Worm (Caenorhabditis elegans): ENCODE data around the gene F37A4.6.

F37A4.6 gene

ce11 chrIII:6705515-6705914 lies at the start of gene F37A4.6:
Gene F37A4.6, plus strand, starts transcription at chrIII:6705815.
- TF ChIP-seq W03F9.2 (tag; optimal IDR thresholded peaks at IDR 0.05) = no peak
- no peak for TF ChIP-seq dao-5 (tag; optimal IDR thresholded peaks at IDR 0.05)
- TF ChIP-seq him-1 (tag; optimal IDR thresholded peaks at IDR 0.05) = no peak

ce11 chrIII:6655830-6656229 lies 49.8 kb upstream of the F37A4.6 start:
- TF ChIP-seq him-1 (tag; optimal IDR thresholded peaks at IDR 0.05) = peak; percentile 14
- TF ChIP-seq W03F9.2 (tag; optimal IDR thresholded peaks at IDR 0.05) = no peak

ce11 chrIII:6670737-6671242 lies 34.8 kb upstream of the F37A4.6 start:
- no peak for TF ChIP-seq him-1 (tag; optimal IDR thresholded peaks at IDR 0.05)
- TF ChIP-seq W03F9.2 (tag; optimal IDR thresholded peaks at IDR 0.05) = no peak
- no peak for TF ChIP-seq dao-5 (tag; optimal IDR thresholded peaks at IDR 0.05)

DNA sequence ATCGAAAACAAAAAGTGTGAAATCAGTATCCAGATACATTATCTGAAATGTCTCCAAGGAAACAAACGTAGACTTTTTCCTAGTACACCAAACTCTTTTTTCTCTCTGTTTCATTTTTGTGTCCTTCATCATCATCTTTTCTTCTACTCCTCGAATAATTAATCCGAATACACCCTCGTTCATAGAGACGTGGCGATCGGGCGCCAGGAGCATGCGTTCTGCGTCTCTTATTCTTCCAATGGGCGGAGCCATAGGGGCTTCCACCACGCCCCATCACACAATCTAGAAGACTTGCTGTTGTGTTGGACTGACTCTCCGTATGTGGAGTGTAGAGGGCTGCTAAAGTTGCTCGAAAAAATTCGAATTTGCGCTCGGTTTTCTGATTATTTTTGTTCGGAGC lies 30.2 kb upstream of the F37A4.6 start, which contains the start of gene rbf-1:
TSS of gene rbf-1 (plus strand) at position 301 of the 400 bp plus-strand sequence.
- TF ChIP-seq dao-5 (tag; optimal IDR thresholded peaks at IDR 0.05) = no peak
- TF ChIP-seq him-1 (tag; optimal IDR thresholded peaks at IDR 0.05) = no peak
- TF ChIP-seq W03F9.2 (tag; optimal IDR thresholded peaks at IDR 0.05) = no peak

- TF ChIP-seq dao-5 (tag; optimal IDR thresholded peaks at IDR 0.05) (no peak), W03F9.2 (tag; optimal IDR thresholded peaks at IDR 0.05) (no peak), him-1 (tag; optimal IDR thresholded peaks at IDR 0.05) (no peak)
Observed at ce11 chrIII:6677304-6677703, 28.3 kb upstream of the F37A4.6 start.

- TF ChIP-seq W03F9.2 (tag; optimal IDR thresholded peaks at IDR 0.05) = no peak
- no peak for TF ChIP-seq him-1 (tag; optimal IDR thresholded peaks at IDR 0.05)
- TF ChIP-seq dao-5 (tag; optimal IDR thresholded peaks at IDR 0.05) = no peak
Observed at ce11 chrIII:6679323-6679722, 26.3 kb upstream of the F37A4.6 start.

DNA sequence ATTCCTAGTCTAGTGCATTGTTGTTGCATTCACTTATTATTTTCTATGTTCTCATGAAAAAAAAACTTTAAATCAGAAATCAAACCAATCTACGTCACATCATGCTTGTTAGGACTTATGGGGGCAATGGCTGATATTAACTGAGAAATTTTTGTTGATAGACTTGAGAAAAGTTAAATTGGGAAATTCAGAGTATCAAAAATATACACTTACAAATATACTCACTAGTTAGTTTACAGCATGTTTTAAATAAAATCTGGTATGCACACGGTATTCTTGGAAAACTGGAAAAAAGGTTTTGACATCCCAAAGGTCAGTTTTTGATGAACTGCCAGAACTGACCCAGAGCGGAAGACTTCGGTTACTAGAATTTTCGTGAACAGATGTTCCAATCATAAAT lies 24.7 kb upstream of the F37A4.6 start:
- TF ChIP-seq W03F9.2 (tag; optimal IDR thresholded peaks at IDR 0.05) (no peak), dao-5 (tag; optimal IDR thresholded peaks at IDR 0.05) (no peak), him-1 (tag; optimal IDR thresholded peaks at IDR 0.05) (no peak)

DNA sequence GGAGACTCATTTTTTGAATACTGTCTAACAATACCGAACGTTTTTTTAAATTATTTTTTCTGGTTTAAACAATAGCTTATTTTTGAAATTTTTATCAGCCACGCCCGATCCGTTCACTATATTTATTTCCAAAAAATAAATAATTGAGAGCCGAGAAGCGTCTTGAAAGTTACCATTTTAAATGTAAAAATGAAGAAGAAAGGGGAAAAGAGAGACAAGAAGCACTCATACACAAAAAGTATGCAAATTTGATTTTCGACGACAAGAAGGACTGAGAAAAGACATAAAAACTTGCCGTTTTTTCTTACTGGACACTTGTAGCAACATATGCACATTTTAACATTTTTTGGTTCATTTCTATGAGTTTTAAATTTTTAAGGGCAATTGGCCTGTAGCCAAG lies 23.8 kb upstream of the F37A4.6 start:
- TF ChIP-seq dao-5 (tag; optimal IDR thresholded peaks at IDR 0.05) (no peak), W03F9.2 (tag; optimal IDR thresholded peaks at IDR 0.05) (no peak), him-1 (tag; optimal IDR thresholded peaks at IDR 0.05) (no peak)

ce11 chrIII:6690490-6690889 lies 15.1 kb upstream of the F37A4.6 start:
- TF ChIP-seq W03F9.2 (tag; optimal IDR thresholded peaks at IDR 0.05) (no peak), him-1 (tag; optimal IDR thresholded peaks at IDR 0.05) (no peak), dao-5 (tag; optimal IDR thresholded peaks at IDR 0.05) (no peak)

- no peak for TF ChIP-seq dao-5 (tag; optimal IDR thresholded peaks at IDR 0.05)
- TF ChIP-seq W03F9.2 (tag; optimal IDR thresholded peaks at IDR 0.05) = no peak
- TF ChIP-seq him-1 (tag; optimal IDR thresholded peaks at IDR 0.05) = no peak
Observed at ce11 chrIII:6693285-6693684, 12.3 kb upstream of the F37A4.6 start.

DNA sequence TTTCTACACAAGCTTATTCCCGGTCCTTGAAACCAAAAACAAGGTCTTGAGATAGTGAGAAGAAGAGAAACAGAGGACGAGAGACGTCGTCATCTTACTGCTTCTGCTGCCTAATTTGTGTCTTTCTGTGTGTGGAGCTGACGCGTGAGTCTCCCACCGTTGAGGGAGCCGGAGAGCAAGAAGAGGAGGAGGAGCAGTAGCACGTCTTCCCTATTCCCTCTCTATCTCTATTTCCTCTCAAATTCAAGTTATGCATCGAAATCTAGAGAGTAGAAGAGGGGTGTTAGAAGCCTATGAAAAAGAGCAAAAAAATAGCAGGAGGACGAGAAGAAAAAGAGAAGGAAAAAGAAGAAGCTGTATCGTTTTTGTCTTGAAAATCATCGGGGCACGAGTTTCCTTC lies 10.4 kb upstream of the F37A4.6 start:
- TF ChIP-seq dao-5 (tag; optimal IDR thresholded peaks at IDR 0.05) (no peak), W03F9.2 (tag; optimal IDR thresholded peaks at IDR 0.05) (no peak), him-1 (tag; optimal IDR thresholded peaks at IDR 0.05) (peak; percentile 66)

ce11 chrIII:6709983-6710382 lies 4.4 kb downstream of the F37A4.6 start, which contains the start of gene isw-1:
Gene isw-1, minus strand, starts transcription at chrIII:6710100.
- TF ChIP-seq him-1 (tag; optimal IDR thresholded peaks at IDR 0.05) (no peak), W03F9.2 (tag; optimal IDR thresholded peaks at IDR 0.05) (no peak), dao-5 (tag; optimal IDR thresholded peaks at IDR 0.05) (no peak)

DNA sequence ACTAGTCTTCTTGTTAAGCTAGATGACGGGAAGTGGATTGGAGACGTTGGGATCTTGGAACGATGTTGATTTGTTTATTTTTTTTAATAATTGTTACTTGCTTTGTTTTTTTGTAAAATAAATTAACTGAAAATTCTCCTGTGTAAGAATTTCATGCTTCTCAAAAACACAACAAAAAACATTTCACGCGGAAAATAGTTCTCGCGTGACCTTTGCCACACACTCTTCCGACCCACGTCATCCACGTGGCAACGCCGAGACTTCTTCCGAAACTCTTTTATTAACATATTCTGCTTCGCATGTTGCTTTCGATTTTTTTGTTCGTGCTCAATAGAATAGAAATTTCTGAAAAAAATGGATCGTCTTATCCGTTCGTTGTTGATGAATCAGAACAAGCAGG lies 6.0 kb downstream of the F37A4.6 start, which contains the start of gene F37A4.5:
TSS of gene F37A4.5 (plus strand) at position 301 of the 400 bp plus-strand sequence.
- TF ChIP-seq him-1 (tag; optimal IDR thresholded peaks at IDR 0.05) (no peak), dao-5 (tag; optimal IDR thresholded peaks at IDR 0.05) (no peak), W03F9.2 (tag; optimal IDR thresholded peaks at IDR 0.05) (no peak)

DNA sequence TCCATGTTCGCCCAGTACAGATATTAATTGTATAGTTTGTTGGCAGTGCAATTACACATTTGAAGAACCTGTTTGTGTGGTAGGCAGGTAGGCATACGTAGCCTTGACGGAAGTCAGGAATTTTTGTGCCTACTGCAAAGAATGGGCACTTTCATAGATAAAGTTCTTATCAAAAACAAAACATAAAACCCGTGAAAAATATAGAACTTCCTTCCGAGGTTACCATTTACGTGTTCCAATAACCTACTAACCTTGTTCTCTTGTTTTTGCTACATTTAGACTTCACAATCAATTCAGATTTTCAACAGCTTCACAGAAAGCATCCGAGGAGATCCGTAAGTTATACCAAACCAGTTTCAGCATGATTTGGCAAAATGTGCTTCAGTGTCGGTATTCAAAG lies 7.7 kb downstream of the F37A4.6 start, which contains the start of gene F37A4.4:
TSS of gene F37A4.4 (plus strand) at position 301 of the 400 bp plus-strand sequence.
- TF ChIP-seq W03F9.2 (tag; optimal IDR thresholded peaks at IDR 0.05) = no peak
- TF ChIP-seq him-1 (tag; optimal IDR thresholded peaks at IDR 0.05) = no peak
- TF ChIP-seq dao-5 (tag; optimal IDR thresholded peaks at IDR 0.05) = no peak

DNA sequence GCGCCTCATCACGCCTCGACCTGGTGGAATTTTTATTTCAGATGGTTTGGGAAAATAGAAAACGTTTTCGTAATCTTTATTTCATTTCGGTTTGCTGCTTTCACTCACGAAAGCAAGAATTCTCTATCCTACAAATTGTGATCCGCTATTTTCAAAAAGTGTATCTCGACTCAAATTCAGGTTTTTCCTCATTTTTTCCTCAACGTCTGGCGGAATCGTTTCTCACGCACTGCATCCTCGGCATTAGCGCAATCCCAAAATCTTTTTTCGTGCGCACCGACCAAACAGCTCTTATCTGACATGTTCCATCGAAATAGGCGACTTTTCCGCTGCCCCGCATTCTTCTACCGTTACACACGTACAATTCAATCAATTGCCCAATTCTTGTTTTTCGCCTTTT lies 12.7 kb downstream of the F37A4.6 start, which contains the start of gene F37A4.3:
TSS of gene F37A4.3 (plus strand) at position 301 of the 400 bp plus-strand sequence.
- TF ChIP-seq him-1 (tag; optimal IDR thresholded peaks at IDR 0.05) (no peak), dao-5 (tag; optimal IDR thresholded peaks at IDR 0.05) (no peak), W03F9.2 (tag; optimal IDR thresholded peaks at IDR 0.05) (no peak)

Measured in whole organism, L4/young adult.